Worm (Caenorhabditis elegans) whole organism, mixed stage, embryonic: ENCODE data around the gene nhr-12.

ENCODE experiments used
- ces-1 ChIP-seq: fragments of 150-350 bp; optimal IDR thresholded peaks from 2 replicates; lab custom pipeline; 2014; ENCODE audit warnings: missing biosample characterization, missing genetic modification reagents, missing genetic modification characterization
- snpc-4 ChIP-seq: fragments of 150-350 bp; optimal IDR thresholded peaks from 2 replicates; lab custom pipeline; 2014; ENCODE audit warnings: missing biosample characterization, missing genetic modification characterization
- unc-39 ChIP-seq: fragments of 150-350 bp; optimal IDR thresholded peaks from 2 replicates; lab custom pipeline; 2014; ENCODE audit warnings: missing biosample characterization, missing genetic modification characterization
- unc-62 ChIP-seq: fragments of 150-350 bp; optimal IDR thresholded peaks from 2 replicates; lab custom pipeline; 2014; ENCODE audit warnings: missing biosample characterization, missing genetic modification reagents, missing genetic modification characterization

DNA sequence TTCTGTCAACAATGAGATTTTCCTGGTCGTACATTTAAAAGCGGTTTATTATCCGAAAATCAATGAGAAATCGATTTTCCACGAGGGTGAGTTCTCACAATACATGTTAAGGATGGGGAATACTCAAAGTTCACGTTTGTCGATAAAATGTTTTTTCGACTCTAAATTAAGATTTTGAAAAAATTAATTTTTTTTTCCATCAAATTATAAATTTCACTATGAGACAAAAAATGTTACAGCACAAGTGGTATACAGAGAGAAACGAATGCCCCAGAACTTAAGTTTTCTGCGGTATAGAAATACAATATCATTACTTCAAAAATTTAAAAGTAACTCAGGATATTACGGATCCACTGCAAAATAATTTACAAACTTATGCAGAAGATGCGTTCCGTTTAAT lies 5.6 kb downstream of the nhr-12 start, which contains the start of gene R04B5.1:
- TF ChIP-seq unc-62 (GFP tag; lab: Kevin White, UChicago) (no peak), unc-39 (tag; lab: Kevin White, UChicago) (no peak), snpc-4 (tag; lab: Kevin White, UChicago) (no peak), ces-1 (GFP tag; lab: Kevin White, UChicago) (no peak)
